Fruit fly (Drosophila melanogaster): Measurements from ENCODE around the gene CG13760.

CG13760 gene

DNA sequence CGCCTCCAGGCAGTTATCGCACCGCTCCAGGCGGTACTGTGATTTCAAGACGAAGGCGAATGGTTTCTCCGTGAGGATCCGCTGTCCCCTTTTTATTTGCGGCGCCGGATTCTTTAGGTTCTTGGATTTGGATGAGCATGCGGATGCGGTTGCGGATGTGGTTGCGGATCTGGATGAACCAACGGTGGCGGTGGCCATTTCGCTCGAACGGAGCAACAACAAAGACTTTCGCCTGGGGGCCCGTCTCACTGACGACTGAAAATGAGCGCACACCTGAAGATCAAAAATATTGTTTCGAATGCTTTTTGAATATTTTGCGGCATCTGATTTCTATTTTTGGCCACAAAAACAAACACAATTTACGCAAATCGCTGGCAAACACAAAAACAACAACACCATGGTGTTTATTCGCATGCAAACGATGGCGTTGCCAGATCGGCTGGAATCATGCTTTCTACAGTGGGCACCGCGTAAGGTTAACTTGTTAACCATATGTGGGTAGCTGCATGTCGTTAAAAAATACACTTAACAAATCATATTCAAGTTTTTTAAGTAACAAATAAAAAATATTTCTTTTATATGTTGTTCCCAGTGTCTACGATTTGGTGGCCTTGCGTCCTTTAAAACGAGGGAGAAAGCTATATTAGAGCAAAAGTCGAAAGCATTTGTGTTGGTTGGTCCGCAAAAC is 23.1 kb upstream of the CG13760 start, which contains the start of gene Smyd3 (continued):
- TF ChIP-seq CG4617 (GFP tag; optimal IDR thresholded peaks at IDR 0.05; ENCODE audit: borderline replicate concordance) (peak; percentile 67), ash1 (GFP tag; optimal IDR thresholded peaks at IDR 0.05) (no peak), eve (GFP tag; optimal IDR thresholded peaks at IDR 0.05) (no peak), Adf1 (GFP tag; IDR thresholded peaks at IDR 0.05) (peak; percentile 29; the same call in 1 of the 2 replicates), E2f2 (GFP tag; IDR thresholded peaks at IDR 0.05) (peak; percentile 67), Usf (GFP tag; optimal IDR thresholded peaks at IDR 0.05) (peak; percentile 54), CG17361 (GFP tag; IDR thresholded peaks at IDR 0.05) (peak; percentile 66), knrl (GFP tag; IDR thresholded peaks at IDR 0.05; ENCODE audit: partially characterized antibody) (no peak), CG11695 (GFP tag; IDR thresholded peaks at IDR 0.05) (peak; percentile 66), ham (GFP tag; IDR thresholded peaks at IDR 0.05) (no peak), CG34376 (GFP tag; optimal IDR thresholded peaks at IDR 0.05) (peak; percentile 42), Trl (optimal IDR thresholded peaks at IDR 0.05) (no peak), Trl (GFP tag; optimal IDR thresholded peaks at IDR 0.05) (peak; percentile 71), dm (GFP tag; optimal IDR thresholded peaks at IDR 0.05) (peak; percentile 66), CG15696 (tag; optimal IDR thresholded peaks at IDR 0.05) (peak; percentile 38), E2f1 (GFP tag; IDR thresholded peaks at IDR 0.05) (peak; percentile 76), CG18764 (GFP tag; optimal IDR thresholded peaks at IDR 0.05) (peak; percentile 58), crol (GFP tag; IDR thresholded peaks at IDR 0.05) (no peak), ems (GFP tag; optimal IDR thresholded peaks at IDR 0.05) (peak; percentile 78), CG17385 (GFP tag; optimal IDR thresholded peaks at IDR 0.05) (peak; percentile 67), BtbVII (GFP tag; optimal IDR thresholded peaks at IDR 0.05) (peak; percentile 40), gcm (GFP tag; optimal IDR thresholded peaks at IDR 0.05) (no peak), Hand (GFP tag; optimal IDR thresholded peaks at IDR 0.05) (peak; percentile 30), CG17612 (GFP tag; IDR thresholded peaks at IDR 0.05) (peak; percentile 69), CG12071 (GFP tag; optimal IDR thresholded peaks at IDR 0.05) (peak; percentile 53), nerfin-1 (tag; optimal IDR thresholded peaks at IDR 0.05) (peak; percentile 29), CG4820 (GFP tag; optimal IDR thresholded peaks at IDR 0.05) (peak; percentile 56), cato (GFP tag; optimal IDR thresholded peaks at IDR 0.05; ENCODE audit: borderline replicate concordance) (peak; percentile 15), CG14441 (GFP tag; IDR thresholded peaks at IDR 0.05) (peak; percentile 87), CG6791 (GFP tag; IDR thresholded peaks at IDR 0.05; ENCODE audit: partially characterized antibody) (no peak), CG15269 (tag; optimal IDR thresholded peaks at IDR 0.05) (peak; percentile 79), Dref (GFP tag; IDR thresholded peaks at IDR 0.05) (0 out of 2 replicates have a peak, but pooled peaks have one; percentile 26), sob (GFP tag; IDR thresholded peaks at IDR 0.05) (peak; percentile 84), CG15514 (GFP tag; optimal IDR thresholded peaks at IDR 0.05) (peak; percentile 67), CG10209 (GFP tag; optimal IDR thresholded peaks at IDR 0.05) (peak; percentile 59), Scr (GFP tag; IDR thresholded peaks at IDR 0.05; ENCODE audit: partially characterized antibody) (no peak), otp (GFP tag; IDR thresholded peaks at IDR 0.05) (peak; percentile 84), Jarid2 (GFP tag; optimal IDR thresholded peaks at IDR 0.05) (no peak), pfk (GFP tag; optimal IDR thresholded peaks at IDR 0.05) (no peak), btn (GFP tag; optimal IDR thresholded peaks at IDR 0.05) (peak; percentile 17), insv (GFP tag; optimal IDR thresholded peaks at IDR 0.05) (no peak), gt (GFP tag; IDR thresholded peaks at IDR 0.05) (no peak), Gsc (GFP tag; IDR thresholded peaks at IDR 0.05) (no peak), Dad (GFP tag; optimal IDR thresholded peaks at IDR 0.05) (peak; percentile 80), CG10431 (GFP tag; optimal IDR thresholded peaks at IDR 0.05) (peak; percentile 20), CG12769 (tag; optimal IDR thresholded peaks at IDR 0.05) (no peak), ewg (GFP tag; optimal IDR thresholded peaks at IDR 0.05) (peak; percentile 50), Spps (tag; optimal IDR thresholded peaks at IDR 0.05) (peak; percentile 40), CG1529 (GFP tag; optimal IDR thresholded peaks at IDR 0.05) (no peak), CG11723 (GFP tag; optimal IDR thresholded peaks at IDR 0.05) (peak; percentile 57)

Data from whole organism, embryonic.